Fruit fly (Drosophila melanogaster) whole organism, wandering third instar larva: Measurements from ENCODE around the gene CG1674.

Experiments used
- GATAd ChIP-seq: sonication (Bioruptor generic); optimal IDR thresholded peaks from 2 replicates; lab custom pipeline; 2016; ENCODE audit warnings: missing biosample characterization, missing genetic modification characterization
- HLH106 ChIP-seq: fragments of 200-800 bp; optimal IDR thresholded peaks from 3 replicates; lab custom pipeline; 2019; ENCODE audit warnings: missing biosample characterization, mild to moderate bottlenecking, missing genetic modification characterization, moderate library complexity
- Vsx2 ChIP-seq: fragments of 200-300, 225-300 bp; sonication (Bioruptor generic); optimal IDR thresholded peaks from 2 replicates; lab custom pipeline; 2018; ENCODE audit warnings: missing biosample characterization, missing genetic modification characterization; ENCODE audit not compliant: partially characterized antibody
- brk ChIP-seq: fragments of 200-800 bp; sonication (Bioruptor generic); optimal IDR thresholded peaks from 2 replicates; lab custom pipeline; 2016; ENCODE audit warnings: missing biosample characterization, mild to moderate bottlenecking, missing genetic modification characterization
- usp ChIP-seq: fragments of >200 bp; optimal IDR thresholded peaks from 2 replicates; lab custom pipeline; 2017; ENCODE audit warnings: missing biosample characterization, missing genetic modification characterization

- TF ChIP-seq HLH106 (tag; lab: Kevin White, UChicago) (no peak), usp (GFP tag; lab: Kevin White, UChicago) (no peak), GATAd (no peak), brk (GFP tag; lab: Kevin White, UChicago) (no peak), Vsx2 (GFP tag; lab: Kevin White, UChicago) (no peak)
Measured at dm6 chr4:240850-241249, 10.3 kb downstream of the CG1674 start.
